Fruit fly (Drosophila melanogaster): Measurements from ENCODE around the gene CG43844.

The CG43844 gene

dm6 chr3R:21848987-21849442, 40.3 kb upstream of the CG43844 start (continued):
- TF ChIP-seq chinmo (GFP tag; IDR thresholded peaks at IDR 0.05; ENCODE audit: partially characterized antibody) (no peak), CG30403 (GFP tag; optimal IDR thresholded peaks at IDR 0.05) (peak; percentile 80), jumu (GFP tag; optimal IDR thresholded peaks at IDR 0.05) (peak; percentile 30), CG12299 (tag; optimal IDR thresholded peaks at IDR 0.05) (peak; percentile 41), ro (GFP tag; IDR thresholded peaks at IDR 0.05) (no peak; the same call in 1 of the 2 replicates), CG9609 (GFP tag; optimal IDR thresholded peaks at IDR 0.05) (peak; percentile 31), Meics (GFP tag; optimal IDR thresholded peaks at IDR 0.05) (peak; percentile 66), CG14050 (GFP tag; IDR thresholded peaks at IDR 0.05) (peak; percentile 21; the same call in 2 of the 3 replicates), CG9437 (GFP tag; optimal IDR thresholded peaks at IDR 0.05) (peak; percentile 79), CrebB (tag; optimal IDR thresholded peaks at IDR 0.05) (no peak), CG1832 (GFP tag; optimal IDR thresholded peaks at IDR 0.05) (no peak), run (tag; optimal IDR thresholded peaks at IDR 0.05) (peak; percentile 0), Rfx (GFP tag; IDR thresholded peaks at IDR 0.05) (no peak; the same call in 1 of the 2 replicates), NC2α (GFP tag; optimal IDR thresholded peaks at IDR 0.05) (peak; percentile 7), HLHmδ (GFP tag; optimal IDR thresholded peaks at IDR 0.05) (no peak), CG16863 (GFP tag; optimal IDR thresholded peaks at IDR 0.05) (peak; percentile 67), jing (GFP tag; optimal IDR thresholded peaks at IDR 0.05) (peak; percentile 1), Sin3A (optimal IDR thresholded peaks at IDR 0.05) (no peak), Rx (GFP tag; IDR thresholded peaks at IDR 0.05) (no peak), CoRest (tag; optimal IDR thresholded peaks at IDR 0.05) (peak; percentile 75), gcm (GFP tag; optimal IDR thresholded peaks at IDR 0.05) (peak; percentile 67), CG2678 (tag; optimal IDR thresholded peaks at IDR 0.05) (peak; percentile 80), CG14710 (tag; optimal IDR thresholded peaks at IDR 0.05) (peak; percentile 85), Trl (optimal IDR thresholded peaks at IDR 0.05) (no peak), Trl (GFP tag; optimal IDR thresholded peaks at IDR 0.05) (peak; percentile 66), CG6854 (GFP tag; optimal IDR thresholded peaks at IDR 0.05) (no peak), ssp (GFP tag; IDR thresholded peaks at IDR 0.05) (peak; percentile 27; the same call in 1 of the 2 replicates), Fer3 (tag; optimal IDR thresholded peaks at IDR 0.05) (peak; percentile 33), CG8765 (GFP tag; IDR thresholded peaks at IDR 0.05) (no peak), CG10462 (GFP tag; optimal IDR thresholded peaks at IDR 0.05) (peak; percentile 8), Ets65A (GFP tag) (peak; percentile 92), CG7745 (tag; optimal IDR thresholded peaks at IDR 0.05) (no peak), CG8924 (tag; optimal IDR thresholded peaks at IDR 0.05) (peak; percentile 84), CG11695 (GFP tag; IDR thresholded peaks at IDR 0.05) (peak; percentile 74; the same call in 2 of the 3 replicates), CG13624 (GFP tag; optimal IDR thresholded peaks at IDR 0.05) (no peak), TFAM (GFP tag; optimal IDR thresholded peaks at IDR 0.05) (peak; percentile 49), abd-A (tag; optimal IDR thresholded peaks at IDR 0.05) (no peak), sna (GFP tag; IDR thresholded peaks at IDR 0.05; ENCODE audit: partially characterized antibody) (no peak), Neu2 (GFP tag; optimal IDR thresholded peaks at IDR 0.05; ENCODE audit: borderline replicate concordance) (no peak), CG15073 (GFP tag; optimal IDR thresholded peaks at IDR 0.05) (no peak), fd3F (GFP tag; optimal IDR thresholded peaks at IDR 0.05) (no peak)

- TF ChIP-seq CG4404 (GFP tag; IDR thresholded peaks at IDR 0.05): 0 out of 2 replicates have a peak, but pooled peaks have one; percentile 40
- TF ChIP-seq CG13424 (tag; optimal IDR thresholded peaks at IDR 0.05): peak; percentile 57
- peak; percentile 17 for TF ChIP-seq fd96Cb (tag; optimal IDR thresholded peaks at IDR 0.05)
- TF ChIP-seq Vsx1 (GFP tag; optimal IDR thresholded peaks at IDR 0.05): no peak
- no peak for TF ChIP-seq Tbp (GFP tag; optimal IDR thresholded peaks at IDR 0.05)
- TF ChIP-seq pum (GFP tag; optimal IDR thresholded peaks at IDR 0.05): peak; percentile 55
- TF ChIP-seq h (optimal IDR thresholded peaks at IDR 0.05): no peak
- no peak for TF ChIP-seq Oaz (GFP tag; IDR thresholded peaks at IDR 0.05)
- peak; percentile 33 for TF ChIP-seq CG8388 (GFP tag; optimal IDR thresholded peaks at IDR 0.05)
- TF ChIP-seq ro (GFP tag; IDR thresholded peaks at IDR 0.05): no peak
- TF ChIP-seq eve (GFP tag; optimal IDR thresholded peaks at IDR 0.05): peak in 1 of 2 experiments; percentile 77
- no peak for TF ChIP-seq CG5245 (GFP tag; optimal IDR thresholded peaks at IDR 0.05)
- TF ChIP-seq CG4424 (GFP tag; optimal IDR thresholded peaks at IDR 0.05): peak; percentile 11
- peak; percentile 30 for TF ChIP-seq kni (GFP tag; optimal IDR thresholded peaks at IDR 0.05)
Measured at dm6 chr3R:21849988-21850460, 39.3 kb upstream of the CG43844 start.

Data from whole organism, embryonic.